Fruit fly (Drosophila melanogaster): ENCODE data around the gene CG31909.

Gene CG31909

DNA sequence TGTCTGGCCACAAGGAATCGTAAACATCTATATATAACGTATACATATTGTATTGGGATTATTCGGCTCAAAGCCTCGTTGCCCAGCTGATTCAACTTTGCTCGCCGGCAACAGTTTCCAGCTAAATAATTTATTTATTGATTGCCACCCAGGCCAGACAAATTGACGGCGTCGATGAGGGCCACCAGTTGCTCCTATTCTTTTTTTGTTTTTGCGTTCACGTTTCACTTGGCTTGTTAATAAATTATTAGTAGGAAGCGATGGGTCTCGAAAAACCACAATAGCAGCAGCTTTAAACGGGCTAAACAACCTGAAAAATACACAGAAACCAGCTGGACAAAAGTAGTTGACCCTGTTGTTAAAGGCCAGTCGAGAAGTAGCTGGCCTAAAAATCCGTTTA, 40.3 kb upstream of the CG31909 start:
- TF ChIP-seq fkh (GFP tag; optimal IDR thresholded peaks at IDR 0.05) (peak; percentile 50), CG32006 (GFP tag; optimal IDR thresholded peaks at IDR 0.05) (no peak), Ets96B (tag; optimal IDR thresholded peaks at IDR 0.05) (no peak), fd59A (GFP tag; optimal IDR thresholded peaks at IDR 0.05) (no peak), dac (GFP tag; optimal IDR thresholded peaks at IDR 0.05) (no peak), Eip78C (GFP tag) (peak; percentile 45), Eip93F (GFP tag; optimal IDR thresholded peaks at IDR 0.05) (no peak), Ets21C (GFP tag; optimal IDR thresholded peaks at IDR 0.05) (no peak)

DNA sequence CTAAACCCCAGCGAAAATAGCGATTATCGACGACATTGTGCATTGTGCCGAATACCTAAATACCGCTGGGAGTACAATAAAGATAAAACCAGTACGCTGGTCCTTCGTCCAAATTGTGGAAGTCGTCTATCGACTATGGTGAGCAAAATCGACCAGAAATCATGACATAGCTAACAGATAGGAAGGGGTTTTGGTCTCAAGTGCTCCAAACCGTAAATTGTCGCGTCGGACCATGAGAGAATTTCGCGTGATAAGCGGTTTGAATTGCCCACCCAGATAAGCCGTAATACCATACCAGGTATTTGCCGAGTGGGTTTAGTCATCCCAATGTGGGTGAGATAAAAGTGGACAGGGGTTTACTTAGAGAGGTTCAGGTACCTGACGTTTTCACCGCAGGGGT, 39.4 kb upstream of the CG31909 start:
- TF ChIP-seq Eip93F (GFP tag; optimal IDR thresholded peaks at IDR 0.05) (peak; percentile 8), CG6163 (GFP tag; IDR thresholded peaks at IDR 0.05) (0 out of 3 replicates have a peak, but pooled peaks have one; percentile 22), vri (GFP tag; optimal IDR thresholded peaks at IDR 0.05) (peak; percentile 71), Eip75B (GFP tag; optimal IDR thresholded peaks at IDR 0.05) (no peak), CG6854 (GFP tag; optimal IDR thresholded peaks at IDR 0.05) (no peak), Ets96B (tag; optimal IDR thresholded peaks at IDR 0.05) (no peak), fkh (GFP tag; optimal IDR thresholded peaks at IDR 0.05) (peak; percentile 42), Smox (GFP tag; optimal IDR thresholded peaks at IDR 0.05) (no peak), CG11294 (GFP tag; IDR thresholded peaks at IDR 0.05) (no peak), CG3919 (GFP tag; optimal IDR thresholded peaks at IDR 0.05) (no peak), dsx (GFP tag; optimal IDR thresholded peaks at IDR 0.05; ENCODE audit: poor library complexity, severe bottlenecking) (no peak), Eip78C (GFP tag) (peak; percentile 10), Lpt (GFP tag; optimal IDR thresholded peaks at IDR 0.05) (no peak), ss (GFP tag; optimal IDR thresholded peaks at IDR 0.05) (no peak), CG31627 (GFP tag; optimal IDR thresholded peaks at IDR 0.05) (no peak), cyc (GFP tag; optimal IDR thresholded peaks at IDR 0.05) (no peak), achi (GFP tag; optimal IDR thresholded peaks at IDR 0.05) (no peak), dac (GFP tag; optimal IDR thresholded peaks at IDR 0.05) (no peak), CG8119 (GFP tag; IDR thresholded peaks at IDR 0.05) (no peak), Hr39 (GFP tag; optimal IDR thresholded peaks at IDR 0.05) (no peak)

DNA sequence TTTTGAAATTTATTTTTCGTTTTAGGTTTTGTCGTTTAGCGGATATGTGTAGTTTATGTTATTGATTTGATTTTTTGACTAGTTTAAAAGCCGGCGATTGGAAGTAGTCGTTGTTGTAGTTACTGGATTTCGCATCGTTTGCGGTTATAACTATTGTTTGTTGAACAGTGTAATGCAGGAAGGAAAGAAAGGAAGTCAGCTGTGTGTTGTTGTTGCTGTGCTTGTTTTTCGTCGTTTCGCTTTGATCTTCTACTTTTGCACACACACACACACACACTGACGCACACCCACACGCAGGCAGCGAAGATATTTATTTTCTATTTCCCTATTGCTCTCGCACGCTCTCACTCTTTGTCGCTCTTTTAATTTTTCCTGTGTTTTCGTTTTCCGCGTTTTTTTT, 38.1 kb upstream of the CG31909 start:
- TF ChIP-seq topi (GFP tag; optimal IDR thresholded peaks at IDR 0.05) (no peak), Eip75B (GFP tag; optimal IDR thresholded peaks at IDR 0.05) (no peak), Gug (GFP tag; IDR thresholded peaks at IDR 0.05) (no peak), fd59A (GFP tag; optimal IDR thresholded peaks at IDR 0.05) (no peak), svp (GFP tag) (no peak), acj6 (GFP tag; optimal IDR thresholded peaks at IDR 0.05) (no peak), CG7368 (GFP tag; optimal IDR thresholded peaks at IDR 0.05) (no peak), Ets96B (tag; optimal IDR thresholded peaks at IDR 0.05) (no peak), CG6163 (GFP tag; IDR thresholded peaks at IDR 0.05) (0 out of 3 replicates have a peak, but pooled peaks have one; percentile 34), CG3032 (tag; optimal IDR thresholded peaks at IDR 0.05) (no peak), lz (GFP tag; optimal IDR thresholded peaks at IDR 0.05) (no peak), Hr4 (GFP tag; optimal IDR thresholded peaks at IDR 0.05) (no peak), CG3919 (GFP tag; optimal IDR thresholded peaks at IDR 0.05) (no peak), Lpt (GFP tag; optimal IDR thresholded peaks at IDR 0.05) (no peak), Eip78C (GFP tag) (peak; percentile 29), Hr39 (GFP tag; optimal IDR thresholded peaks at IDR 0.05) (no peak), pdm3 (GFP tag; optimal IDR thresholded peaks at IDR 0.05) (no peak), CG32006 (GFP tag; optimal IDR thresholded peaks at IDR 0.05) (peak; percentile 6), salr (GFP tag; optimal IDR thresholded peaks at IDR 0.05) (no peak), fkh (GFP tag; optimal IDR thresholded peaks at IDR 0.05) (no peak), CG11762 (GFP tag; optimal IDR thresholded peaks at IDR 0.05; ENCODE audit: insufficient read depth) (no peak), eg (GFP tag; IDR thresholded peaks at IDR 0.05) (0 out of 3 replicates have a peak, but pooled peaks have one; percentile 11), CG31627 (GFP tag; optimal IDR thresholded peaks at IDR 0.05) (no peak), CG6792 (GFP tag; optimal IDR thresholded peaks at IDR 0.05) (no peak), Smox (GFP tag; optimal IDR thresholded peaks at IDR 0.05) (no peak), CG4318 (GFP tag; optimal IDR thresholded peaks at IDR 0.05) (no peak), Sox15 (GFP tag; optimal IDR thresholded peaks at IDR 0.05) (no peak), CG6808 (GFP tag; optimal IDR thresholded peaks at IDR 0.05) (no peak), net (GFP tag; optimal IDR thresholded peaks at IDR 0.05) (no peak), achi (GFP tag; optimal IDR thresholded peaks at IDR 0.05) (no peak), cyc (GFP tag; optimal IDR thresholded peaks at IDR 0.05) (no peak), vri (GFP tag; optimal IDR thresholded peaks at IDR 0.05) (no peak), spab (GFP tag; optimal IDR thresholded peaks at IDR 0.05) (no peak), CG8319 (GFP tag; optimal IDR thresholded peaks at IDR 0.05) (no peak)
